Worm (Caenorhabditis elegans) whole organism, L2 larva: ENCODE data around the gene T28H10.2.
A peak's percentile ranks its signal among the peaks of the same experiment; 100 is the strongest.

Source experiments
- C34F6.9 ChIP-seq: fragments of 150-350 bp; optimal IDR thresholded peaks from 2 replicates; lab custom pipeline; 2014; ENCODE audit warnings: missing biosample characterization, missing genetic modification characterization
- F13H6.1 ChIP-seq: sonication (generic microtip); optimal IDR thresholded peaks from 2 replicates; lab custom pipeline; 2016; ENCODE audit warnings: missing genetic modification characterization, missing compliant biosample characterization
- Y55F3AM.14 ChIP-seq: fragments of 200-800 bp; sonication (Bioruptor generic); optimal IDR thresholded peaks from 2 replicates; lab custom pipeline; 2018; ENCODE audit warnings: mild to moderate bottlenecking, missing genetic modification characterization, missing compliant biosample characterization
- alr-1 ChIP-seq: fragments of 150-350 bp; optimal IDR thresholded peaks from 2 replicates; lab custom pipeline; 2014; ENCODE audit warnings: missing biosample characterization, missing genetic modification characterization
- aly-2 ChIP-seq: fragments of 150-350 bp; optimal IDR thresholded peaks from 2 replicates; lab custom pipeline; 2014; ENCODE audit warnings: missing biosample characterization, missing genetic modification characterization
- ama-1 ChIP-seq: fragments of 150-350 bp; optimal IDR thresholded peaks from 2 replicates; lab custom pipeline; 2018; ENCODE audit warnings: inconsistent platforms
- blmp-1 ChIP-seq: sonication (generic microtip); optimal IDR thresholded peaks from 2 replicates; lab custom pipeline; 2017; ENCODE audit warnings: missing genetic modification characterization, mild to moderate bottlenecking, missing compliant biosample characterization, antibody characterized with exemption, moderate library complexity; ENCODE audit not compliant: insufficient read depth
- ceh-16 ChIP-seq: fragments of 150-350 bp; optimal IDR thresholded peaks from 2 replicates; lab custom pipeline; 2014; ENCODE audit warnings: missing biosample characterization, missing genetic modification characterization
- dmd-4 ChIP-seq: sonication (generic microtip); optimal IDR thresholded peaks from 2 replicates; lab custom pipeline; 2017; ENCODE audit warnings: missing biosample characterization, missing genetic modification characterization
- egl-27 ChIP-seq: sonication (generic microtip); optimal IDR thresholded peaks from 3 replicates; lab custom pipeline; 2017; ENCODE audit warnings: missing biosample characterization, missing genetic modification reagents, missing genetic modification characterization
- elt-1 ChIP-seq: fragments of 150-350 bp; optimal IDR thresholded peaks from 2 replicates; lab custom pipeline; 2014; ENCODE audit warnings: missing biosample characterization, missing genetic modification characterization
- elt-3 ChIP-seq: sonication (generic microtip); optimal IDR thresholded peaks from 2 replicates; lab custom pipeline; 2017; ENCODE audit warnings: missing biosample characterization, missing genetic modification characterization
- fos-1 ChIP-seq: fragments of 150-350 bp; optimal IDR thresholded peaks from 2 replicates; lab custom pipeline; 2014; ENCODE audit warnings: missing biosample characterization, missing genetic modification characterization
- gmeb-1 ChIP-seq: fragments of 150-350 bp; optimal IDR thresholded peaks from 2 replicates; lab custom pipeline; 2014; ENCODE audit warnings: missing biosample characterization, missing genetic modification characterization
- lin-11 ChIP-seq: fragments of 150-350 bp; sonication (generic microtip); optimal IDR thresholded peaks from 2 replicates; lab custom pipeline; 2014; ENCODE audit warnings: missing biosample characterization, missing genetic modification characterization, inconsistent platforms, mixed read lengths
- lin-13 ChIP-seq: fragments of 150-350 bp; optimal IDR thresholded peaks from 2 replicates; lab custom pipeline; 2014; ENCODE audit warnings: missing biosample characterization, missing genetic modification reagents, missing genetic modification characterization
- lin-39 ChIP-seq: fragments of 150-350 bp; optimal IDR thresholded peaks from 2 replicates; lab custom pipeline; 2014; ENCODE audit warnings: missing biosample characterization, missing genetic modification reagents, missing genetic modification characterization
- lsy-2 ChIP-seq, 2 experiments: fragments of 150-350 bp in 1 of 2; sonication (generic microtip) in 1 of 2; optimal IDR thresholded peaks; 2 replicates each; lab custom pipeline; 2014 to 2017; ENCODE audit warnings: missing biosample characterization in 2 of 2, missing genetic modification characterization in 2 of 2
- mab-5 ChIP-seq: fragments of 150-350 bp; optimal IDR thresholded peaks from 2 replicates; lab custom pipeline; 2014; ENCODE audit warnings: missing biosample characterization, missing genetic modification characterization
- nhr-10 ChIP-seq: sonication (generic microtip); optimal IDR thresholded peaks from 2 replicates; lab custom pipeline; 2017; ENCODE audit warnings: missing biosample characterization, missing genetic modification characterization
- nhr-11 ChIP-seq: fragments of 150-350 bp; optimal IDR thresholded peaks from 2 replicates; lab custom pipeline; 2014; ENCODE audit warnings: missing biosample characterization, missing genetic modification characterization
- nhr-12 ChIP-seq: fragments of 150-350 bp; optimal IDR thresholded peaks from 2 replicates; lab custom pipeline; 2014; ENCODE audit warnings: missing biosample characterization, missing genetic modification characterization
- nhr-129 ChIP-seq: fragments of 150-350 bp; optimal IDR thresholded peaks from 2 replicates; lab custom pipeline; 2014; ENCODE audit warnings: missing biosample characterization, missing genetic modification characterization
- nhr-21 ChIP-seq: fragments of 150-350 bp; optimal IDR thresholded peaks from 2 replicates; lab custom pipeline; 2014; ENCODE audit warnings: missing biosample characterization, missing genetic modification characterization
- nhr-23 ChIP-seq: fragments of 150-350 bp; optimal IDR thresholded peaks from 2 replicates; lab custom pipeline; 2014; ENCODE audit warnings: missing biosample characterization, missing genetic modification reagents, missing genetic modification characterization
- nhr-237 ChIP-seq: fragments of 150-350 bp; optimal IDR thresholded peaks from 2 replicates; lab custom pipeline; 2014; ENCODE audit warnings: missing biosample characterization, missing genetic modification characterization
- nhr-25 ChIP-seq: fragments of 150-350 bp; sonication (generic microtip); optimal IDR thresholded peaks from 3 replicates; lab custom pipeline; 2014; ENCODE audit warnings: missing biosample characterization, missing genetic modification characterization
- nhr-6 ChIP-seq: fragments of 150-350 bp; optimal IDR thresholded peaks from 2 replicates; lab custom pipeline; 2014; ENCODE audit warnings: missing biosample characterization, missing genetic modification characterization
- nhr-77 ChIP-seq: fragments of 150-350 bp; optimal IDR thresholded peaks from 2 replicates; lab custom pipeline; 2014; ENCODE audit warnings: missing biosample characterization, missing genetic modification characterization
- peb-1 ChIP-seq: fragments of 150-350 bp; optimal IDR thresholded peaks from 2 replicates; lab custom pipeline; 2014; ENCODE audit warnings: missing biosample characterization, missing genetic modification characterization
- sem-4 ChIP-seq: fragments of 150-350 bp; optimal IDR thresholded peaks from 2 replicates; lab custom pipeline; 2014; ENCODE audit warnings: missing biosample characterization, missing genetic modification reagents, missing genetic modification characterization
- skn-1 ChIP-seq: sonication (generic microtip); optimal IDR thresholded peaks from 2 replicates; lab custom pipeline; 2017; ENCODE audit warnings: missing biosample characterization, missing genetic modification characterization
- sma-3 ChIP-seq: sonication (generic microtip); optimal IDR thresholded peaks from 2 replicates; lab custom pipeline; 2016; ENCODE audit warnings: missing genetic modification reagents, missing genetic modification characterization, missing compliant biosample characterization
- sma-9 ChIP-seq, 2 experiments: fragments of 150-350 bp in 1 of 2; sonication (generic microtip) in 1 of 2; optimal IDR thresholded peaks; 2 replicates each; lab custom pipeline; 2014 to 2016; ENCODE audit warnings: missing genetic modification characterization in 2 of 2, mild to moderate bottlenecking in 1 of 2, missing biosample characterization in 1 of 2, missing compliant biosample characterization in 1 of 2, missing genetic modification reagents in 1 of 2, moderate library complexity in 1 of 2
- unc-55 ChIP-seq: fragments of 150-350 bp; sonication (generic microtip); optimal IDR thresholded peaks from 3 replicates; lab custom pipeline; 2014; ENCODE audit warnings: missing biosample characterization, missing genetic modification reagents, missing genetic modification characterization
- unc-62 ChIP-seq: fragments of 150-350 bp; optimal IDR thresholded peaks from 2 replicates; lab custom pipeline; 2014; ENCODE audit warnings: missing biosample characterization, missing genetic modification reagents, missing genetic modification characterization
- zag-1 ChIP-seq: fragments of 150-350 bp; optimal IDR thresholded peaks from 2 replicates; lab custom pipeline; 2014; ENCODE audit warnings: missing biosample characterization, missing genetic modification characterization
- ztf-1 ChIP-seq: fragments of 200-800 bp; sonication (Bioruptor generic); conservative IDR thresholded peaks from 2 replicates; pipeline ENCODE4 v1.3.6; 2022; ENCODE audit warnings: missing genetic modification characterization, missing compliant biosample characterization
- ztf-11 ChIP-seq: sonication (generic microtip); optimal IDR thresholded peaks from 2 replicates; lab custom pipeline; 2017; ENCODE audit warnings: missing biosample characterization, missing genetic modification characterization
- ztf-4 ChIP-seq: fragments of 150-350 bp; optimal IDR thresholded peaks from 2 replicates; lab custom pipeline; 2014; ENCODE audit warnings: missing biosample characterization, missing genetic modification characterization

The T28H10.2 gene

ce11 chrV:12540018-12540417 is 27.3 kb upstream of the T28H10.2 start:
- TF ChIP-seq nhr-237, result no peak
- no peak for TF ChIP-seq nhr-129
- TF ChIP-seq lin-39 (tag; lab: Kevin White, UChicago), result no peak
- no peak for TF ChIP-seq aly-2 (tag; lab: Kevin White, UChicago)
- TF ChIP-seq nhr-10 (tag; lab: Kevin White, UChicago), result no peak
- TF ChIP-seq lin-11, result no peak
- peak; percentile 46 for TF ChIP-seq unc-62
- no peak for TF ChIP-seq blmp-1 (tag; lab: Kevin White, UChicago)
- no peak for TF ChIP-seq nhr-11 (tag; lab: Kevin White, UChicago)
- TF ChIP-seq nhr-12 (tag; lab: Kevin White, UChicago), result no peak
- peak; percentile 92 for TF ChIP-seq fos-1 (tag; lab: Kevin White, UChicago)
- TF ChIP-seq sem-4 (tag; lab: Kevin White, UChicago), result no peak
- no peak for TF ChIP-seq unc-55 (GFP tag; lab: Kevin White, UChicago)
- TF ChIP-seq skn-1 (tag; lab: Kevin White, UChicago), result no peak
- TF ChIP-seq zag-1 (tag; lab: Kevin White, UChicago), result peak; percentile 8

DNA sequence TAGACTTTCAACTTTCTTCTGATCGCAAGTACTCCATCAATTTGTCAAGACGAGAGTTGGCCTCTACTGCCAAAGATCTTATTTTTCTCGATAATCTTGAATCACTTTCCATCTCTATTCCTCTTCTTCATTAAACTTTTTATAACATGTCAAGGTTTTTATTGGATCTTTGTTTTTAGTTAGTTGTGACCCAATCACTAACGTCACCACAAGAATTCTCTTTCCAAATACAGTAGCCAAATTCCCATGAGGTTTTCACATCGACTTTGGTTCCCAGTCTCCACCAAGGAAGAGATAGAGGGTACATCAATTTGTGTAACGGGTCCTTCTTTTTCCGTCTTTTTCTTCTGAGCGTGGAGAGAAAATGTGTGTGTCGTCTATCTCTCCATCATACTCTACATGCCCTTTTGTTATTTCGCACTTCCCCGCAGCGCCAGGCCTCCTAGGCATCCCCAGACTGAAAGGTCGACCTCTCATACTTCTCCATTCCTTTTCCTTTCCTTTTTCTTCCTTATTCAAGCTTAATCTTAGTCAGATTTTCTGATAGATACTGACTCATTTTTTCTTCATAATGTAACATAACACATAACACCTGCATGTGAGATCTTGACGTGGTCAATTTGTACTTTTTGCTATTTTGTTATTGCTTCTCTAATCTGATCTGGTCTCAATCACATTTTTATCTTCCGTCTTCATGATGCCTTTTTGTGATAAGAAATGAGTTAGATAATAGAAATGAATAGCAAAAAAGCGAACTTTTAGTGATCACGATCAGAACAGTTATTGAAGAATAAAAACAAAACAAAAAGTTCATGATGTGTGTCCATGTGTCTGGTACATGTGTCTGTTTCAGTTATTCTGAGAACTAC is 26.5 kb upstream of the T28H10.2 start:
- no peak for TF ChIP-seq dmd-4 (tag; lab: Kevin White, UChicago)
- TF ChIP-seq fos-1 (tag; lab: Kevin White, UChicago), result peak; percentile 23
- TF ChIP-seq elt-1 (tag; lab: Kevin White, UChicago), result peak; percentile 56
- TF ChIP-seq lsy-2 (tag; optimal IDR thresholded peaks at IDR 0.05; lab: Kevin White, UChicago), result peak in 1 of 2 experiments; percentile 44
- TF ChIP-seq sma-9 (GFP tag; optimal IDR thresholded peaks at IDR 0.05; lab: Kevin White, UChicago), result peak; percentile 49
- TF ChIP-seq sma-9 (tag; optimal IDR thresholded peaks at IDR 0.05; lab: Kevin White, UChicago), result no peak
- TF ChIP-seq Y55F3AM.14, result peak; percentile 20

DNA sequence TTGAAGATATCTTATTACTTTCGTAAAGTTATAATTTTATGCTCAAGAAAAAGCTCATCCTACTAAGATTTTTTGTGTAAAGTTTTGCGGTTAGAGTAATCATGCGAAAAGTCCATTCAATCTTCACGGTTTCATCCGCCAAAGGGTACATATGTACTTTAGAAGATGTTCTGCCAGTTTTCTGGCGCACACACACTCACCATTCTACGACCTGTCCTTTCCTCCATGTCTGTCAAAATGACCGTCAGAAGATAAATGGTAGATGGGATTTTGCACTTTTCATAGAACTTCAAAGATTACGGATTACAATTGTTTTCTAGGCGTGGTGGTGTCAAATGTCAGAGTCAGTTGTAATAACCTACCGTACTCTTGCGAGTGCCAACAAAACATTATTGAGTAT is 24.8 kb upstream of the T28H10.2 start:
- TF ChIP-seq peb-1 (tag; lab: Kevin White, UChicago), result no peak
- peak; percentile 70 for TF ChIP-seq egl-27 (tag; lab: Kevin White, UChicago)
- TF ChIP-seq ztf-11 (tag; lab: Kevin White, UChicago), result no peak
- peak; percentile 32 for TF ChIP-seq fos-1 (tag; lab: Kevin White, UChicago)
- no peak for TF ChIP-seq ztf-1
- TF ChIP-seq lsy-2 (tag; optimal IDR thresholded peaks at IDR 0.05; lab: Kevin White, UChicago), result peak in 1 of 2 experiments; percentile 4
- TF ChIP-seq aly-2 (tag; lab: Kevin White, UChicago), result no peak
- TF ChIP-seq blmp-1 (tag; lab: Kevin White, UChicago), result peak; percentile 59
- TF ChIP-seq mab-5 (tag; lab: Kevin White, UChicago), result no peak
- TF ChIP-seq lin-11, result no peak
- TF ChIP-seq elt-3 (tag; lab: Kevin White, UChicago), result no peak
- TF ChIP-seq nhr-237, result no peak
- no peak for TF ChIP-seq nhr-10 (tag; lab: Kevin White, UChicago)
- peak; percentile 62 for TF ChIP-seq nhr-21 (tag; lab: Kevin White, UChicago)
- TF ChIP-seq F13H6.1 (tag; lab: Kevin White, UChicago), result no peak
- peak; percentile 38 for TF ChIP-seq sem-4 (tag; lab: Kevin White, UChicago)
- no peak for TF ChIP-seq lin-13 (GFP tag; lab: Kevin White, UChicago)
- no peak for TF ChIP-seq ceh-16 (tag; lab: Kevin White, UChicago)
- TF ChIP-seq sma-9 (GFP tag; optimal IDR thresholded peaks at IDR 0.05; lab: Kevin White, UChicago), result peak; percentile 63
- no peak for TF ChIP-seq sma-9 (tag; optimal IDR thresholded peaks at IDR 0.05; lab: Kevin White, UChicago)

DNA sequence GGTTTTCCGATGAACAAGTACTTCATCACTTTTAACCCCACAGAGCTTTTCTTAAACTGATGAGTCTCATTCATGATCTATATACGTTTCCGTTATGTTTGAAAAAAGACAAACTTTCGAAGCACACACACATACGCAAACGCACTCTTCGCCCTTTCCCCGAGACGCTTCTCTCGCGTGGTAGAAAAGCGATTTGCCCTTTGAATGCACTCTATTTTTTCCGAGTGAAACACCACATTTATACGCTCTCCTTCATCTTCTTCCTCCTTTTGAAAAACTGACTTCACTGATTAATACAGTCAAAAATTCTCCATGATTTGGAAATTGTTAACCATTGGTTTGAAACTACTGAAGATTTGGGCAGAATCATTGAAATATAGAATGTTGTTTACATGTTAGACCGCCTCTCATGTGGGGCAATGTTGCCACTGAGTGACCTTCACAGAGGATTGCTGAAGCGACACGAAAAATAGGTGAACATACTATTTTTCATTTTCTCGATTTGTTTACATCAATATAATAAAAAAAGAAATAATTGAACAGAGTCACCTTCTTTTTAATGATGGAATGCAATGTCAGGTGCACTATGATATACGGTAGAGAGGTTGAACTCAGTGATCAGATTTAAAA is 23.8 kb upstream of the T28H10.2 start:
- no peak for TF ChIP-seq nhr-77 (tag; lab: Kevin White, UChicago)
- peak in 1 of 2 experiments; percentile 17 for TF ChIP-seq lsy-2 (tag; optimal IDR thresholded peaks at IDR 0.05; lab: Kevin White, UChicago)
- no peak for TF ChIP-seq ceh-16 (tag; lab: Kevin White, UChicago)
- no peak for TF ChIP-seq nhr-6 (tag; lab: Kevin White, UChicago)
- peak; percentile 30 for TF ChIP-seq nhr-25 (tag; lab: Kevin White, UChicago)
- no peak for TF ChIP-seq ama-1 (lab: Kevin White, UChicago)
- TF ChIP-seq nhr-11 (tag; lab: Kevin White, UChicago), result no peak
- no peak for TF ChIP-seq alr-1 (tag; lab: Kevin White, UChicago)
- TF ChIP-seq sma-3 (GFP tag; lab: Kevin White, UChicago), result peak; percentile 8
- TF ChIP-seq ztf-4 (tag; lab: Kevin White, UChicago), result no peak
- no peak for TF ChIP-seq aly-2 (tag; lab: Kevin White, UChicago)
- TF ChIP-seq nhr-237, result no peak
- TF ChIP-seq nhr-23 (tag; lab: Kevin White, UChicago), result no peak
- TF ChIP-seq gmeb-1 (tag; lab: Kevin White, UChicago), result no peak
- TF ChIP-seq nhr-21 (tag; lab: Kevin White, UChicago), result no peak
- no peak for TF ChIP-seq C34F6.9
- peak; percentile 26 for TF ChIP-seq fos-1 (tag; lab: Kevin White, UChicago)
- no peak for TF ChIP-seq lin-11
- TF ChIP-seq elt-3 (tag; lab: Kevin White, UChicago), result no peak
- TF ChIP-seq unc-55 (GFP tag; lab: Kevin White, UChicago), result no peak
- no peak for TF ChIP-seq Y55F3AM.14
- no peak for TF ChIP-seq skn-1 (tag; lab: Kevin White, UChicago)
- no peak for TF ChIP-seq lin-39 (tag; lab: Kevin White, UChicago)
- TF ChIP-seq sma-9 (GFP tag; optimal IDR thresholded peaks at IDR 0.05; lab: Kevin White, UChicago), result no peak
- no peak for TF ChIP-seq sma-9 (tag; optimal IDR thresholded peaks at IDR 0.05; lab: Kevin White, UChicago)
- TF ChIP-seq nhr-129, result peak; percentile 32
- TF ChIP-seq F13H6.1 (tag; lab: Kevin White, UChicago), result peak; percentile 2
- no peak for TF ChIP-seq nhr-12 (tag; lab: Kevin White, UChicago)
